Fruit fly (Drosophila melanogaster) whole organism, embryonic: ENCODE results near the gene Rbbp5.

Experiments
- Abd-B ChIP-seq: fragments of 200-800 bp; sonication (Bioruptor generic); optimal IDR thresholded peaks from 2 replicates; lab custom pipeline; 2018; ENCODE audit warnings: missing biosample characterization, mild to moderate bottlenecking, missing genetic modification characterization, moderate library complexity
- B-H2 ChIP-seq: fragments of 200-800 bp; sonication (Bioruptor generic); optimal IDR thresholded peaks from 2 replicates; lab custom pipeline; 2018; ENCODE audit warnings: missing biosample characterization, mild to moderate bottlenecking, missing genetic modification characterization
- Bdp1 ChIP-seq: fragments of 200-800 bp; sonication (Bioruptor generic); optimal IDR thresholded peaks from 3 replicates; lab custom pipeline; 2016; ENCODE audit warnings: missing biosample characterization, missing genetic modification characterization
- CG10959 ChIP-seq: fragments of 200-800 bp; sonication (Bioruptor generic); IDR thresholded peaks from 2 replicates; pipeline ENCODE4 v1.3.6; 2022; ENCODE audit warnings: missing biosample characterization, missing genetic modification characterization
- CG11696 ChIP-seq: fragments of 200-800 bp; sonication (Bioruptor generic); IDR thresholded peaks from 2 replicates; pipeline ENCODE4 v1.3.6; 2022; ENCODE audit warnings: missing biosample characterization, missing genetic modification characterization
- CG11723 ChIP-seq: fragments of 200-800 bp; sonication (Bioruptor generic); optimal IDR thresholded peaks from 2 replicates; lab custom pipeline; 2017; ENCODE audit warnings: missing biosample characterization, mild to moderate bottlenecking, missing genetic modification characterization
- CG12155 ChIP-seq: fragments of 200-800 bp; sonication (Bioruptor generic); optimal IDR thresholded peaks from 3 replicates; lab custom pipeline; 2016; ENCODE audit warnings: missing biosample characterization, missing genetic modification characterization
- CG12942 ChIP-seq: fragments of 200-800 bp; sonication (Bioruptor generic); optimal IDR thresholded peaks from 3 replicates; lab custom pipeline; 2016; ENCODE audit warnings: missing biosample characterization, missing genetic modification characterization
- CG1529 ChIP-seq: fragments of 200-800 bp; sonication (Bioruptor generic); optimal IDR thresholded peaks from 3 replicates; lab custom pipeline; 2018; ENCODE audit warnings: missing biosample characterization, missing genetic modification characterization
- CG15479 ChIP-seq: fragments of 200-800 bp; sonication (Bioruptor generic); optimal IDR thresholded peaks from 3 replicates; lab custom pipeline; 2019; ENCODE audit warnings: missing biosample characterization, mild to moderate bottlenecking, missing genetic modification characterization, moderate library complexity
- CG16815 ChIP-seq: fragments of 200-800 bp; sonication (Bioruptor generic); optimal IDR thresholded peaks from 3 replicates; lab custom pipeline; 2017; ENCODE audit warnings: missing biosample characterization, mild to moderate bottlenecking, missing genetic modification characterization
- CG17186 ChIP-seq: fragments of 200-800 bp; sonication (Bioruptor generic); optimal IDR thresholded peaks from 3 replicates; lab custom pipeline; 2017; ENCODE audit warnings: missing biosample characterization, missing genetic modification reagents, missing genetic modification characterization
- CG2120 ChIP-seq: fragments of 200-800 bp; sonication (Bioruptor generic); optimal IDR thresholded peaks from 3 replicates; lab custom pipeline; 2016; ENCODE audit warnings: missing biosample characterization, missing genetic modification characterization
- CG32532 ChIP-seq: fragments of 200-800 bp; sonication (Bioruptor generic); IDR thresholded peaks from 2 replicates; pipeline ENCODE4 v1.3.6; 2022; ENCODE audit warnings: missing biosample characterization, missing genetic modification characterization
- CG32772 ChIP-seq: fragments of 200-800 bp; sonication (Bioruptor generic); IDR thresholded peaks from 2 replicates; pipeline ENCODE4 v1.3.6; 2022; ENCODE audit warnings: missing biosample characterization, missing genetic modification characterization
- CG3726 ChIP-seq: fragments of 200-800 bp; sonication (Bioruptor generic); IDR thresholded peaks from 3 replicates; pipeline ENCODE4, ENCODE4 v1.3.6; 2022; ENCODE audit warnings: missing biosample characterization, missing genetic modification characterization
- CG3995 ChIP-seq: fragments of 200-800 bp; sonication (Bioruptor generic); optimal IDR thresholded peaks from 3 replicates; lab custom pipeline; 2016; ENCODE audit warnings: missing biosample characterization, missing genetic modification characterization
- CG4617 ChIP-seq: fragments of 200-800 bp; sonication (Bioruptor generic); optimal IDR thresholded peaks from 3 replicates; lab custom pipeline; 2016; ENCODE audit warnings: missing biosample characterization, missing genetic modification characterization, borderline replicate concordance
- CG4730 ChIP-seq: fragments of 200-800 bp; sonication (Bioruptor generic); IDR thresholded peaks from 2 replicates; pipeline ENCODE4 v1.3.6; 2022; ENCODE audit warnings: missing biosample characterization, missing genetic modification characterization
- CG5953 ChIP-seq: fragments of 200-800 bp; sonication (Bioruptor generic); IDR thresholded peaks from 2 replicates; pipeline ENCODE4 v1.3.6; 2022; ENCODE audit warnings: missing biosample characterization, missing genetic modification characterization
- CG6654 ChIP-seq: fragments of 200-800 bp; sonication (Bioruptor generic); optimal IDR thresholded peaks from 2 replicates; lab custom pipeline; 2017; ENCODE audit warnings: missing biosample characterization, mild to moderate bottlenecking, missing genetic modification characterization
- CG6683 ChIP-seq: fragments of 200-800 bp; sonication (Bioruptor generic); optimal IDR thresholded peaks from 2 replicates; lab custom pipeline; 2017; ENCODE audit warnings: missing biosample characterization, mild to moderate bottlenecking, missing genetic modification characterization, missing genetic modification reagents
- CG6813 ChIP-seq: fragments of 200-800 bp; sonication (Bioruptor generic); optimal IDR thresholded peaks from 2 replicates; lab custom pipeline; 2017; ENCODE audit warnings: missing biosample characterization, missing genetic modification characterization, mild to moderate bottlenecking, moderate library complexity, missing genetic modification reagents
- CG7839 ChIP-seq: fragments of 200-800 bp; sonication (Bioruptor generic); optimal IDR thresholded peaks from 3 replicates; lab custom pipeline; 2018; ENCODE audit warnings: missing biosample characterization, mild to moderate bottlenecking, missing genetic modification characterization, moderate library complexity
- Hr78 ChIP-seq, 2 experiments: fragments of 200-800 bp in 1 of 2; fragments of >200 bp in 1 of 2; sonication (Bioruptor generic) in 1 of 2; optimal IDR thresholded peaks; 2 replicates each; lab custom pipeline; 2017 to 2019; ENCODE audit warnings: missing biosample characterization in 2 of 2, missing genetic modification characterization in 2 of 2, mild to moderate bottlenecking in 1 of 2, moderate library complexity in 1 of 2
- Lhr ChIP-seq: fragments of 200-800 bp; sonication (Bioruptor generic); optimal IDR thresholded peaks from 3 replicates; lab custom pipeline; 2017; ENCODE audit warnings: mild to moderate bottlenecking, missing biosample characterization, missing genetic modification reagents, missing genetic modification characterization
- Lpt ChIP-seq: fragments of >200 bp; optimal IDR thresholded peaks from 2 replicates; lab custom pipeline; 2018; ENCODE audit warnings: missing biosample characterization, missing genetic modification characterization
- Mrtf ChIP-seq: fragments of 200-800 bp; sonication (Bioruptor generic); IDR thresholded peaks from 3 replicates; pipeline ENCODE4 v1.3.6; 2022; ENCODE audit warnings: missing biosample characterization, missing genetic modification characterization
- NK7.1 ChIP-seq: fragments of 200-800 bp; sonication (Bioruptor generic); optimal IDR thresholded peaks from 3 replicates; lab custom pipeline; 2016; ENCODE audit warnings: missing biosample characterization, missing genetic modification characterization
- Opbp ChIP-seq: fragments of 200-800 bp; sonication (Bioruptor generic); IDR thresholded peaks from 3 replicates; pipeline ENCODE4 v1.3.6; 2022; ENCODE audit warnings: missing biosample characterization, missing genetic modification characterization; ENCODE audit not compliant: partially characterized antibody
- Sox100B ChIP-seq: fragments of 200-800 bp; sonication (Bioruptor generic); optimal IDR thresholded peaks from 3 replicates; lab custom pipeline; 2018; ENCODE audit warnings: missing biosample characterization, mild to moderate bottlenecking, missing genetic modification characterization
- Sry-δ ChIP-seq: fragments of 200-800 bp; sonication (Bioruptor generic); optimal IDR thresholded peaks from 2 replicates; lab custom pipeline; 2016; ENCODE audit warnings: missing biosample characterization, missing genetic modification characterization
- ab ChIP-seq: fragments of 200-800 bp; sonication (Bioruptor generic); optimal IDR thresholded peaks from 2 replicates; lab custom pipeline; 2016; ENCODE audit warnings: missing biosample characterization, missing genetic modification characterization
- chif ChIP-seq, 2 experiments: fragments of 200-800 bp; sonication (Bioruptor generic); optimal IDR thresholded peaks; 3 replicates each; lab custom pipeline; 2016; ENCODE audit warnings: missing biosample characterization in 2 of 2, missing genetic modification characterization in 2 of 2
- corto ChIP-seq: fragments of 200-800 bp; sonication (Bioruptor generic); optimal IDR thresholded peaks from 2 replicates; lab custom pipeline; 2016; ENCODE audit warnings: missing biosample characterization, mild to moderate bottlenecking, missing genetic modification characterization, moderate library complexity
- da ChIP-seq: fragments of 200-800 bp; sonication (Bioruptor generic); optimal IDR thresholded peaks from 2 replicates; lab custom pipeline; 2016; ENCODE audit warnings: missing biosample characterization, missing genetic modification characterization
- emc ChIP-seq: fragments of 200-800 bp; sonication (Bioruptor generic); optimal IDR thresholded peaks from 2 replicates; lab custom pipeline; 2016; ENCODE audit warnings: missing biosample characterization, missing genetic modification characterization
- ems ChIP-seq: fragments of 200-800 bp; sonication (Bioruptor generic); optimal IDR thresholded peaks from 3 replicates; lab custom pipeline; 2016; ENCODE audit warnings: missing biosample characterization, missing genetic modification characterization
- ham ChIP-seq: fragments of 200-800 bp; sonication (Bioruptor generic); IDR thresholded peaks from 2 replicates; pipeline ENCODE4 v1.3.6; 2022; ENCODE audit warnings: missing biosample characterization, missing genetic modification characterization
- kay ChIP-seq: fragments of 200-800 bp; sonication (Bioruptor generic); optimal IDR thresholded peaks from 2 replicates; lab custom pipeline; 2016; ENCODE audit warnings: missing biosample characterization, missing genetic modification characterization
- lab ChIP-seq: fragments of 200-800 bp; sonication (Bioruptor generic); optimal IDR thresholded peaks from 3 replicates; lab custom pipeline; 2017; ENCODE audit warnings: missing biosample characterization, missing genetic modification characterization, mild to moderate bottlenecking, moderate library complexity, missing genetic modification reagents
- mam ChIP-seq: fragments of 200-800 bp; sonication (Bioruptor generic); optimal IDR thresholded peaks from 3 replicates; lab custom pipeline; 2016; ENCODE audit warnings: missing biosample characterization, missing genetic modification characterization
- oc ChIP-seq: fragments of 200-800 bp; sonication (Bioruptor generic); optimal IDR thresholded peaks from 2 replicates; lab custom pipeline; 2018; ENCODE audit warnings: missing biosample characterization, mild to moderate bottlenecking, missing genetic modification characterization, moderate library complexity
- pan ChIP-seq, 4 experiments: fragments of >200 bp in 3 of 4; fragments of 200-800 bp in 1 of 4; sonication (Bioruptor generic) in 1 of 4; optimal IDR thresholded peaks in 3 of 4; IDR thresholded peaks in 1 of 4; 2 replicates each; pipeline versions ENCODE4 v1.3.6 to Lab custom; 2017 to 2022; ENCODE audit warnings: missing biosample characterization in 2 of 4, missing genetic modification characterization in 2 of 4, mixed read lengths in 1 of 4
- pita ChIP-seq: fragments of 200-800 bp; sonication (Bioruptor generic); optimal IDR thresholded peaks from 2 replicates; lab custom pipeline; 2017; ENCODE audit warnings: missing biosample characterization, mild to moderate bottlenecking, missing genetic modification characterization
- salm ChIP-seq: fragments of 200-800 bp; sonication (Bioruptor generic); optimal IDR thresholded peaks from 2 replicates; lab custom pipeline; 2018; ENCODE audit warnings: missing biosample characterization, mild to moderate bottlenecking, missing genetic modification characterization
- sna ChIP-seq: fragments of 200-800 bp; sonication (Bioruptor generic); IDR thresholded peaks from 2 replicates; pipeline ENCODE4 v1.3.6; 2022; ENCODE audit warnings: missing biosample characterization, missing genetic modification characterization; ENCODE audit not compliant: partially characterized antibody
- sqz ChIP-seq: fragments of 200-800 bp; sonication (Bioruptor generic); optimal IDR thresholded peaks from 3 replicates; lab custom pipeline; 2018; ENCODE audit warnings: missing biosample characterization, mild to moderate bottlenecking, missing genetic modification characterization
- ssp ChIP-seq: fragments of 200-800 bp; sonication (Bioruptor generic); IDR thresholded peaks from 2 replicates; pipeline ENCODE4 v1.3.6; 2022; ENCODE audit warnings: missing biosample characterization, missing genetic modification characterization

Gene Rbbp5

DNA sequence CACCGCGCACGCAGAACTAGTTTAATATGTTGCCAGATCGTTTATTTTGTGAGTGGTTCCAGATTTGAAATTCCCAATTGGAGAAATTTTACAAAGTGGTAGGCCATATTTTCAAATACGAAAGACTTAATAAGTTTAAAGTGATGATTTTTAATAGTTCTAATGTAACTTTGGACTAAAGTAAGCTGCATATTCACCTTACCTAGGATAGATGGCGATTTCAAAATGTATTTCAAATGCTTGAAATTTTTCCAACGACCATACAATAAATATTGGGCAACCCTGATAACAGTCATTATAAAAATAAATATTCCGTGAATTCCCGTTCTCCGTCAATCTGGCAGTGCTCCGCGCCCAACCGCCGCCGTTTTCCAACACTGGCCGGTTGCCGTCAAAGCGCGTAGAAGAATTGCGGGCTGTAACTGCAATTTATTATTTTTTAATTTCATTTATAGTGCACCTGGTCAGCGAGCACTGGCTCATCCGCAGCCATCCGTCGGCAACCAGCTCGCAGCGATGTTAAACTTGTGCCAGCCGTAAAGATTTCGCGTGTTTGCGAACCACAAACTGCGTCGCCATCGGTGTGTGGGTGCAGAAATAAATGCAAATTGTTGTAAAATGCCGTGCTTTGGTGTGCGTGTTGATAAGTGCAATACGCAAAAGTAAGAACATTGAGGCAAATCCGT, 28.3 kb upstream of the Rbbp5 start, which contains the start of the genes Ide and RhoBTB (continued):
- TF ChIP-seq Mrtf (GFP tag; lab: Robert Waterston, UW) (peak; percentile 61), Lpt (GFP tag; lab: Kevin White, UChicago) (no peak), da (GFP tag; lab: Kevin White, UChicago) (peak; percentile 67), pan (optimal IDR thresholded peaks at IDR 0.05; lab: Kevin White, UChicago) (no peak), pan (GFP tag; optimal IDR thresholded peaks at IDR 0.05 in 1 of 2, IDR thresholded peaks at IDR 0.05 in 1 of 2) (peak in 1 of 2 experiments; percentile 58), CG2120 (peak; percentile 96), ham (GFP tag; lab: Robert Waterston, UW) (peak; percentile 51; the same call in 1 of the 2 replicates), CG11723 (GFP tag; lab: Kevin White, UChicago) (peak; percentile 53), CG6813 (GFP tag; lab: Kevin White, UChicago) (no peak), CG4617 (GFP tag; lab: Kevin White, UChicago) (peak; percentile 54), CG12155 (GFP tag; lab: Kevin White, UChicago) (peak; percentile 86), Opbp (GFP tag; lab: Robert Waterston, UW) (no peak), NK7.1 (peak; percentile 50), Sox100B (GFP tag; lab: Kevin White, UChicago) (no peak), lab (peak; percentile 78), CG3726 (GFP tag; lab: Robert Waterston, UW) (no peak), CG12942 (GFP tag; lab: Kevin White, UChicago) (peak; percentile 80), CG10959 (no peak), mam (GFP tag; lab: Kevin White, UChicago) (peak; percentile 96), CG32772 (peak; percentile 67), CG3995 (GFP tag; lab: Kevin White, UChicago) (peak; percentile 99), sqz (GFP tag; lab: Kevin White, UChicago) (no peak), emc (GFP tag; lab: Kevin White, UChicago) (peak; percentile 49), CG16815 (GFP tag; lab: Kevin White, UChicago) (peak; percentile 83), CG11696 (GFP tag; lab: Robert Waterston, UW) (no peak), Abd-B (GFP tag; lab: Kevin White, UChicago) (peak; percentile 96), CG4730 (GFP tag; lab: Robert Waterston, UW) (0 out of 2 replicates have a peak, but pooled peaks have one; percentile 2), CG6683 (GFP tag; lab: Kevin White, UChicago) (peak; percentile 6), pita (no peak), chif (GFP tag; optimal IDR thresholded peaks at IDR 0.05; lab: Kevin White, UChicago) (peak; percentile 77 to 79), salm (tag; lab: Kevin White, UChicago) (no peak), Sry-δ (GFP tag; lab: Kevin White, UChicago) (peak; percentile 66), CG17186 (GFP tag; lab: Kevin White, UChicago) (peak; percentile 15), ab (GFP tag; lab: Kevin White, UChicago) (peak; percentile 61), CG5953 (GFP tag; lab: Robert Waterston, UW) (no peak), sna (GFP tag; lab: Robert Waterston, UW) (no peak), corto (GFP tag; lab: Kevin White, UChicago) (no peak), kay (GFP tag; lab: Kevin White, UChicago) (peak; percentile 73), Bdp1 (GFP tag; lab: Kevin White, UChicago) (peak; percentile 63), CG6654 (GFP tag; lab: Kevin White, UChicago) (peak; percentile 42), Lhr (GFP tag; lab: Kevin White, UChicago) (peak; percentile 89), ems (GFP tag; lab: Kevin White, UChicago) (peak; percentile 77), CG7839 (tag; lab: Kevin White, UChicago) (peak; percentile 85), CG15479 (GFP tag; lab: Kevin White, UChicago) (peak; percentile 64), ssp (GFP tag; lab: Robert Waterston, UW) (peak; percentile 67; the same call in 1 of the 2 replicates), oc (no peak), CG32532 (GFP tag; lab: Robert Waterston, UW) (peak; percentile 82), CG1529 (GFP tag; lab: Kevin White, UChicago) (peak; percentile 5), Hr78 (GFP tag; optimal IDR thresholded peaks at IDR 0.05; lab: Kevin White, UChicago) (no peak), B-H2 (GFP tag; lab: Kevin White, UChicago) (peak; percentile 82)
